Worm (Caenorhabditis elegans): ENCODE measurements around the gene pho-10.

ce11 chrII:9891031-9891689 lies 29.2 kb downstream of the pho-10 start, which contains the start of gene vgln-1:
- TF ChIP-seq ZK546.5 (tag; optimal IDR thresholded peaks at IDR 0.05) = no peak
- TF ChIP-seq C34F6.9 (tag; optimal IDR thresholded peaks at IDR 0.05) = no peak
- TF ChIP-seq egl-27 (tag; optimal IDR thresholded peaks at IDR 0.05) = no peak
- TF ChIP-seq nhr-10 (tag; optimal IDR thresholded peaks at IDR 0.05) = no peak
- no peak for TF ChIP-seq nhr-77 (tag; optimal IDR thresholded peaks at IDR 0.05)
- TF ChIP-seq Y55F3AM.14 (GFP tag; optimal IDR thresholded peaks at IDR 0.05) = no peak
- no peak for TF ChIP-seq alr-1 (tag; optimal IDR thresholded peaks at IDR 0.05)
- TF ChIP-seq ztf-4 (tag; optimal IDR thresholded peaks at IDR 0.05) = no peak
- no peak for TF ChIP-seq elt-1 (tag; optimal IDR thresholded peaks at IDR 0.05)
- no peak for TF ChIP-seq ama-1 (optimal IDR thresholded peaks at IDR 0.05)
- TF ChIP-seq snpc-4 (tag; optimal IDR thresholded peaks at IDR 0.05) = no peak
- no peak for TF ChIP-seq lin-13 (GFP tag; optimal IDR thresholded peaks at IDR 0.05)
- no peak for TF ChIP-seq zag-1 (tag; optimal IDR thresholded peaks at IDR 0.05)

Measured in whole organism, L2 larva.